Worm (Caenorhabditis elegans) whole organism, L3 larva: Measurements from ENCODE around the gene sto-1.

ENCODE experiments used
- ama-1 ChIP-seq: fragments of 150-350 bp; optimal IDR thresholded peaks from 2 replicates; lab custom pipeline; 2018
- ceh-82 ChIP-seq: fragments of 150-350 bp; optimal IDR thresholded peaks from 2 replicates; lab custom pipeline; 2014; ENCODE audit warnings: missing biosample characterization, missing genetic modification characterization
- fos-1 ChIP-seq: fragments of 150-350 bp; optimal IDR thresholded peaks from 2 replicates; lab custom pipeline; 2014; ENCODE audit warnings: missing biosample characterization, missing genetic modification characterization
- nhr-11 ChIP-seq: fragments of 150-350 bp; optimal IDR thresholded peaks from 2 replicates; lab custom pipeline; 2014; ENCODE audit warnings: missing biosample characterization, missing genetic modification characterization
- nhr-28 ChIP-seq: fragments of 150-350 bp; optimal IDR thresholded peaks from 2 replicates; lab custom pipeline; 2014; ENCODE audit warnings: missing biosample characterization, missing genetic modification characterization
- unc-62 ChIP-seq: fragments of 150-350 bp; sonication (generic microtip); optimal IDR thresholded peaks from 4 replicates; lab custom pipeline; 2014; ENCODE audit warnings: missing biosample characterization, missing genetic modification reagents, missing genetic modification characterization
- zag-1 ChIP-seq: fragments of 150-350 bp; optimal IDR thresholded peaks from 2 replicates; lab custom pipeline; 2014; ENCODE audit warnings: missing biosample characterization, missing genetic modification characterization

DNA sequence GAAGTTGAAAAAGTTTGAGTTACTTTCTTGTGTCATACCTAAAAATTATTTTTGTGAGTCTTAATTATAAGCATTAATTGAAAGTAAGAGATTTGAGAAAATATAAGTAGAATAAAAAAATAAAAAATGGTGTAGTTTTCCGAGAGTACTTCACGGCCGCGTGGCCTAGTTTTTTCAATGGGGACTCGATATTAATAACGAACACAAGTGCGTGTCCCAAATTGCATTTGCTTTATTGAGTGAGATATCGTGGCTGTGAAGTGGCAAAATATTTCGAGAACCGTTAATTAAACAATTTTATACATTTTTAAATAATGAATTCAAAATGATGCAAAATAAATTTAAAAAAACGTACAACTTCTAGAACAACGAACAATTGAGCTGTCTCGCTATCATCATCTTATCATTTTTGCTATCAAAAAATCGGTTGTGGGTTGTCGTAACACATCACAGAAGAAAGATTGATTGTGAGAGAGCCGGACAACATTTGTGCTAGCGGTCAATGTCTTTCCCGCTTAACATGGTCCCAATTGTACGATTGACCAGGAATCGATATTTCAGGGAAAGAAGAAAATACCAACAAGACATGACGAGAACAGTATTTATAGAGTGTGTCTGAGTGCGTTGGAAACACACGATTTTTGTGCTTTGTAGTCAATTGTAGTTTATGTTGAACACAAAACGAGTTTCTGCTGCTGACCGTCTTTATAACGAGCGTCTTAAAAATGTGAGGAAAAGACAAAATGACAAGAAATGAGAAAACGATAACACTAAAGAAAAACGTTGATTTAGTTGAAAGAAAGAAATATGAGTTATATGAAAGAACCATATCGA, 7.3 kb downstream of the sto-1 start, which contains the start of gene apy-1:
- no peak for TF ChIP-seq ama-1
- no peak for TF ChIP-seq ceh-82 (tag; lab: Kevin White, UChicago)
- TF ChIP-seq fos-1 (tag; lab: Kevin White, UChicago): no peak
- TF ChIP-seq nhr-28: no peak
- no peak for TF ChIP-seq unc-62 (GFP tag; lab: Kevin White, UChicago)
- TF ChIP-seq zag-1 (tag; lab: Kevin White, UChicago): no peak
- TF ChIP-seq nhr-11 (tag; lab: Kevin White, UChicago): no peak
